Fruit fly (Drosophila melanogaster) whole organism, embryonic: Measurements from ENCODE around the gene CG6675.

ENCODE experiments used
- BEAF-32 ChIP-seq: fragments of 200-800 bp; sonication (Bioruptor generic); optimal IDR thresholded peaks from 3 replicates; lab custom pipeline; 2017; ENCODE audit warnings: missing biosample characterization, missing genetic modification characterization, mild to moderate bottlenecking, moderate library complexity, missing genetic modification reagents
- CG12155 ChIP-seq: fragments of 200-800 bp; sonication (Bioruptor generic); optimal IDR thresholded peaks from 3 replicates; lab custom pipeline; 2016; ENCODE audit warnings: missing biosample characterization, missing genetic modification characterization
- CG13287 ChIP-seq: fragments of 200-800 bp; sonication (Bioruptor generic); IDR thresholded peaks from 2 replicates; pipeline ENCODE4 v1.3.6; 2022; ENCODE audit warnings: missing biosample characterization, missing genetic modification characterization; ENCODE audit not compliant: partially characterized antibody
- CG15269 ChIP-seq: fragments of 200-800 bp; sonication (Bioruptor generic); optimal IDR thresholded peaks from 2 replicates; lab custom pipeline; 2018; ENCODE audit warnings: missing biosample characterization, mild to moderate bottlenecking, missing genetic modification characterization, moderate library complexity
- CG15479 ChIP-seq: fragments of 200-800 bp; sonication (Bioruptor generic); optimal IDR thresholded peaks from 3 replicates; lab custom pipeline; 2019; ENCODE audit warnings: missing biosample characterization, mild to moderate bottlenecking, missing genetic modification characterization, moderate library complexity
- CG16863 ChIP-seq: fragments of 200-800 bp; sonication (Bioruptor generic); optimal IDR thresholded peaks from 3 replicates; lab custom pipeline; 2016; ENCODE audit warnings: missing biosample characterization, missing genetic modification characterization
- CG17802 ChIP-seq: fragments of 200-800 bp; sonication (Bioruptor generic); optimal IDR thresholded peaks from 2 replicates; lab custom pipeline; 2018; ENCODE audit warnings: missing biosample characterization, mild to moderate bottlenecking, missing genetic modification characterization, moderate library complexity
- CG1832 ChIP-seq: fragments of 200-800 bp; sonication (Bioruptor generic); optimal IDR thresholded peaks from 2 replicates; lab custom pipeline; 2017; ENCODE audit warnings: missing biosample characterization, mild to moderate bottlenecking, missing genetic modification characterization, inconsistent platforms
- CG2120 ChIP-seq: fragments of 200-800 bp; sonication (Bioruptor generic); optimal IDR thresholded peaks from 3 replicates; lab custom pipeline; 2016; ENCODE audit warnings: missing biosample characterization, missing genetic modification characterization
- CG32532 ChIP-seq: fragments of 200-800 bp; sonication (Bioruptor generic); IDR thresholded peaks from 2 replicates; pipeline ENCODE4 v1.3.6; 2022; ENCODE audit warnings: missing biosample characterization, missing genetic modification characterization
- CG33213 ChIP-seq: fragments of 200-800 bp; sonication (Bioruptor generic); optimal IDR thresholded peaks from 3 replicates; lab custom pipeline; 2016; ENCODE audit warnings: missing biosample characterization, missing genetic modification characterization
- CG34224 ChIP-seq: fragments of 200-800 bp; sonication (Bioruptor generic); IDR thresholded peaks from 3 replicates; pipeline ENCODE4 v1.3.6; 2022; ENCODE audit warnings: missing biosample characterization, missing genetic modification characterization; ENCODE audit not compliant: partially characterized antibody
- CG6254 ChIP-seq: fragments of 200-800 bp; sonication (Bioruptor generic); optimal IDR thresholded peaks from 3 replicates; lab custom pipeline; 2017; ENCODE audit warnings: mild to moderate bottlenecking, missing biosample characterization, missing genetic modification reagents, missing genetic modification characterization
- CG7357 ChIP-seq: fragments of 200-800 bp; sonication (Bioruptor generic); IDR thresholded peaks from 3 replicates; pipeline ENCODE4 v1.3.6; 2022; ENCODE audit warnings: missing biosample characterization, missing genetic modification characterization
- CG8944 ChIP-seq: fragments of 200-800 bp; sonication (Bioruptor generic); optimal IDR thresholded peaks from 3 replicates; lab custom pipeline; 2016; ENCODE audit warnings: missing biosample characterization, missing genetic modification characterization
- Chrac-16 ChIP-seq: fragments of 200-800 bp; sonication (Bioruptor generic); optimal IDR thresholded peaks from 3 replicates; lab custom pipeline; 2016; ENCODE audit warnings: missing biosample characterization, missing genetic modification characterization
- D19A ChIP-seq: fragments of 200-800 bp; optimal IDR thresholded peaks from 3 replicates; lab custom pipeline; 2019; ENCODE audit warnings: missing biosample characterization, mild to moderate bottlenecking, missing genetic modification characterization, moderate library complexity
- Ets65A ChIP-seq: fragments of 200-800 bp; sonication (Bioruptor generic); peaks from one replicate; lab custom pipeline; 2016; ENCODE audit warnings: missing biosample characterization, missing genetic modification characterization
- Fer2 ChIP-seq: fragments of 200-800 bp; sonication (Bioruptor generic); optimal IDR thresholded peaks from 2 replicates; lab custom pipeline; 2018; ENCODE audit warnings: missing biosample characterization, mild to moderate bottlenecking, missing genetic modification characterization, moderate library complexity
- Lhr ChIP-seq: fragments of 200-800 bp; sonication (Bioruptor generic); optimal IDR thresholded peaks from 3 replicates; lab custom pipeline; 2017; ENCODE audit warnings: mild to moderate bottlenecking, missing biosample characterization, missing genetic modification reagents, missing genetic modification characterization
- MTF-1 ChIP-seq: fragments of 200-800 bp; sonication (Bioruptor generic); optimal IDR thresholded peaks from 2 replicates; lab custom pipeline; 2018; ENCODE audit warnings: missing biosample characterization, mild to moderate bottlenecking, missing genetic modification characterization, borderline replicate concordance
- NK7.1 ChIP-seq: fragments of 200-800 bp; sonication (Bioruptor generic); optimal IDR thresholded peaks from 3 replicates; lab custom pipeline; 2016; ENCODE audit warnings: missing biosample characterization, missing genetic modification characterization
- Neu2 ChIP-seq: fragments of 200-800 bp; sonication (Bioruptor generic); optimal IDR thresholded peaks from 3 replicates; lab custom pipeline; 2016; ENCODE audit warnings: missing biosample characterization, missing genetic modification characterization, borderline replicate concordance
- Nf-YC ChIP-seq: fragments of 200-800 bp; optimal IDR thresholded peaks from 3 replicates; lab custom pipeline; 2019; ENCODE audit warnings: missing biosample characterization, mild to moderate bottlenecking, missing genetic modification characterization, moderate library complexity
- Oaz ChIP-seq: fragments of 200-800 bp; sonication (Bioruptor generic); IDR thresholded peaks from 2 replicates; pipeline ENCODE4 v1.3.6; 2022; ENCODE audit warnings: missing biosample characterization, missing genetic modification characterization
- Opbp ChIP-seq: fragments of 200-800 bp; sonication (Bioruptor generic); IDR thresholded peaks from 3 replicates; pipeline ENCODE4 v1.3.6; 2022; ENCODE audit warnings: missing biosample characterization, missing genetic modification characterization; ENCODE audit not compliant: partially characterized antibody
- Optix ChIP-seq: fragments of 200-800 bp; sonication (Bioruptor generic); IDR thresholded peaks from 3 replicates; pipeline ENCODE4 v1.3.6; 2022; ENCODE audit warnings: missing biosample characterization, missing genetic modification characterization
- Xbp1 ChIP-seq: fragments of 200-800 bp; sonication (Bioruptor generic); optimal IDR thresholded peaks from 3 replicates; lab custom pipeline; 2016; ENCODE audit warnings: missing biosample characterization, mild to moderate bottlenecking, missing genetic modification characterization
- ac ChIP-seq: fragments of 200-800 bp; sonication (Bioruptor generic); optimal IDR thresholded peaks from 3 replicates; lab custom pipeline; 2017; ENCODE audit warnings: missing biosample characterization, mild to moderate bottlenecking, missing genetic modification characterization
- gcm ChIP-seq: fragments of 200-800 bp; sonication (Bioruptor generic); optimal IDR thresholded peaks from 2 replicates; lab custom pipeline; 2019; ENCODE audit warnings: missing biosample characterization, mild to moderate bottlenecking, missing genetic modification characterization, moderate library complexity
- h ChIP-seq: fragments of >200 bp; optimal IDR thresholded peaks from 2 replicates; lab custom pipeline; 2017
- hbn ChIP-seq: fragments of 200-800 bp; sonication (Bioruptor generic); IDR thresholded peaks from 2 replicates; pipeline ENCODE4 v1.3.6; 2022; ENCODE audit warnings: missing biosample characterization, missing genetic modification characterization; ENCODE audit not compliant: partially characterized antibody
- jumu ChIP-seq: fragments of 200-800 bp; sonication (Bioruptor generic); optimal IDR thresholded peaks from 3 replicates; lab custom pipeline; 2016; ENCODE audit warnings: missing biosample characterization, missing genetic modification characterization
- kah ChIP-seq: fragments of 200-800 bp; sonication (Bioruptor generic); optimal IDR thresholded peaks from 2 replicates; lab custom pipeline; 2018; ENCODE audit warnings: missing biosample characterization, mild to moderate bottlenecking, missing genetic modification characterization
- lola ChIP-seq, 3 experiments: fragments of >200 bp in 2 of 3; fragments of 200-800 bp in 1 of 3; sonication (Bioruptor generic) in 1 of 3; optimal IDR thresholded peaks; 2 replicates each; lab custom pipeline; 2017 to 2019; ENCODE audit warnings: missing biosample characterization in 3 of 3, missing genetic modification characterization in 3 of 3, mild to moderate bottlenecking in 1 of 3, moderate library complexity in 1 of 3
- oc ChIP-seq: fragments of 200-800 bp; sonication (Bioruptor generic); optimal IDR thresholded peaks from 2 replicates; lab custom pipeline; 2018; ENCODE audit warnings: missing biosample characterization, mild to moderate bottlenecking, missing genetic modification characterization, moderate library complexity
- p53 ChIP-seq: fragments of 200-800 bp; sonication (Bioruptor generic); optimal IDR thresholded peaks from 2 replicates; lab custom pipeline; 2016; ENCODE audit warnings: missing biosample characterization, missing genetic modification characterization
- row ChIP-seq: fragments of 200-800 bp; sonication (Bioruptor generic); IDR thresholded peaks from 3 replicates; pipeline ENCODE4 v1.3.6; 2022; ENCODE audit warnings: missing biosample characterization, missing genetic modification characterization
- run ChIP-seq: fragments of 200-800 bp; sonication (Bioruptor generic); optimal IDR thresholded peaks from 3 replicates; lab custom pipeline; 2018; ENCODE audit warnings: missing biosample characterization, mild to moderate bottlenecking, missing genetic modification characterization
- sc ChIP-seq, 3 experiments: fragments of >200 bp in 2 of 3; fragments of 200-800 bp in 1 of 3; sonication (Bioruptor generic) in 1 of 3; optimal IDR thresholded peaks; 2 replicates in 2 of 3; 3 replicates in 1 of 3; lab custom pipeline; 2017; ENCODE audit warnings: mild to moderate bottlenecking in 1 of 3, missing biosample characterization in 1 of 3, missing genetic modification characterization in 1 of 3, missing genetic modification reagents in 1 of 3
- sima ChIP-seq: fragments of 200-800 bp; sonication (Bioruptor generic); optimal IDR thresholded peaks from 2 replicates; lab custom pipeline; 2016; ENCODE audit warnings: missing biosample characterization, missing genetic modification characterization
- ssp ChIP-seq: fragments of 200-800 bp; sonication (Bioruptor generic); IDR thresholded peaks from 2 replicates; pipeline ENCODE4 v1.3.6; 2022; ENCODE audit warnings: missing biosample characterization, missing genetic modification characterization
- stc ChIP-seq: fragments of 200-800 bp; sonication (Bioruptor generic); IDR thresholded peaks from 2 replicates; pipeline ENCODE4 v1.3.6; 2022; ENCODE audit warnings: missing biosample characterization, missing genetic modification characterization
- stwl ChIP-seq: fragments of 200-800 bp; sonication (Bioruptor generic); optimal IDR thresholded peaks from 3 replicates; lab custom pipeline; 2018; ENCODE audit warnings: missing biosample characterization, mild to moderate bottlenecking, missing genetic modification characterization, moderate library complexity
- tap ChIP-seq: fragments of 200-800 bp; optimal IDR thresholded peaks from 3 replicates; lab custom pipeline; 2019; ENCODE audit warnings: missing biosample characterization, mild to moderate bottlenecking, missing genetic modification characterization, moderate library complexity
- trh ChIP-seq: fragments of 200-800 bp; sonication (Bioruptor generic); optimal IDR thresholded peaks from 2 replicates; lab custom pipeline; 2016; ENCODE audit warnings: missing biosample characterization, missing genetic modification characterization
- tup ChIP-seq: fragments of 200-800 bp; sonication (Bioruptor generic); optimal IDR thresholded peaks from 2 replicates; lab custom pipeline; 2016; ENCODE audit warnings: missing biosample characterization, mild to moderate bottlenecking, missing genetic modification characterization, moderate library complexity
- wek ChIP-seq: fragments of 200-800 bp; sonication (Bioruptor generic); optimal IDR thresholded peaks from 3 replicates; lab custom pipeline; 2018; ENCODE audit warnings: missing biosample characterization, mild to moderate bottlenecking, missing genetic modification characterization, moderate library complexity
- zen ChIP-seq: fragments of 200-800 bp; sonication (Bioruptor generic); optimal IDR thresholded peaks from 3 replicates; lab custom pipeline; 2018; ENCODE audit warnings: missing biosample characterization, mild to moderate bottlenecking, missing genetic modification characterization, moderate library complexity

The CG6675 gene

DNA sequence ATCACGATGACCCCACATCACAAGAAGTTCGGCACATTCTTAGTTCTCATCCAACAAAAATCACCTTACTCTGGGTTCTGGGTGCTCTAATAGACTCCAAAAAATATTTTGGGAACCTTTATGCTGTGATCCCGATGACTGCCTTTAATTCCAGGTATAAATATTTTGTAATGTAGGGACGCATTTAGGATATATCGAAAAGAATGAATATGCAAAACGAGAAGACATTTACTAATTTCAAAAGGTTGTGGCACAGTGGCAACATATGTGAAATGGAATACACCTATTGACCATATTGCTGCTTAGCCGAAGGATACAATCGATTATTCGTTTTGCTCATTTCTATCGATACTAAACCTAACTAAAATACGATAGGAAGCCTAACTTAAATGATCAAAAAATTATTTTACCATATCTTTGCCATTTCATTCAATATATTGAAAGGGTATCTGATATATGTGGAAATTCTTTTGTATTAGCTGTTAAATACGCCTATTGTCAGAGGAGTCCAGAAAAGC is 12.2 kb downstream of the CG6675 start, which contains the start of gene CG3651 (continued):
- TF ChIP-seq CG34224: peak; percentile 47; the same call in 1 of the 3 replicates
- TF ChIP-seq CG8944 (GFP tag; lab: Kevin White, UChicago): no peak
- TF ChIP-seq MTF-1 (GFP tag; lab: Kevin White, UChicago): no peak
- TF ChIP-seq run (tag; lab: Kevin White, UChicago): no peak
- TF ChIP-seq Ets65A (GFP tag; lab: Kevin White, UChicago): peak; percentile 74
- TF ChIP-seq Fer2 (tag; lab: Kevin White, UChicago): no peak
- TF ChIP-seq CG16863 (GFP tag; lab: Kevin White, UChicago): no peak
- peak; percentile 54; the same call in 1 of the 3 replicates for TF ChIP-seq CG7357 (GFP tag; lab: Robert Waterston, UW)
- TF ChIP-seq gcm (GFP tag; lab: Kevin White, UChicago): no peak
- TF ChIP-seq zen (tag; lab: Kevin White, UChicago): peak; percentile 42
- TF ChIP-seq tup: no peak
- no peak for TF ChIP-seq Nf-YC (tag; lab: Kevin White, UChicago)
- no peak for TF ChIP-seq CG6254 (GFP tag; lab: Kevin White, UChicago)
- TF ChIP-seq hbn (GFP tag; lab: Robert Waterston, UW): peak; percentile 36
- peak; percentile 69 for TF ChIP-seq CG17802 (tag; lab: Kevin White, UChicago)
- TF ChIP-seq Oaz (GFP tag; lab: Robert Waterston, UW): no peak
- no peak for TF ChIP-seq p53
- TF ChIP-seq tap (tag; lab: Kevin White, UChicago): no peak
- no peak for TF ChIP-seq CG15479 (GFP tag; lab: Kevin White, UChicago)
- peak; percentile 92 for TF ChIP-seq wek (GFP tag; lab: Kevin White, UChicago)
- TF ChIP-seq Neu2 (GFP tag; lab: Kevin White, UChicago): peak; percentile 17
- no peak for TF ChIP-seq ac (GFP tag; lab: Kevin White, UChicago)
- TF ChIP-seq oc (tag; lab: Kevin White, UChicago): no peak
- no peak for TF ChIP-seq Optix
- TF ChIP-seq stc (GFP tag; lab: Robert Waterston, UW): no peak
- TF ChIP-seq lola (GFP tag; optimal IDR thresholded peaks at IDR 0.05; lab: Kevin White, UChicago): peak in 1 of 3 experiments; percentile 30
- TF ChIP-seq BEAF-32 (GFP tag; lab: Kevin White, UChicago): peak; percentile 63
- peak; percentile 44 for TF ChIP-seq CG13287 (GFP tag; lab: Robert Waterston, UW)
- TF ChIP-seq Xbp1 (GFP tag; lab: Kevin White, UChicago): peak; percentile 2
- TF ChIP-seq CG33213 (GFP tag; lab: Kevin White, UChicago): peak; percentile 18
- no peak for TF ChIP-seq Chrac-16 (GFP tag; lab: Kevin White, UChicago)
- no peak for TF ChIP-seq CG32532 (GFP tag; lab: Robert Waterston, UW)
- no peak for TF ChIP-seq sima (GFP tag; lab: Kevin White, UChicago)
- no peak; the same call in 2 of the 3 replicates for TF ChIP-seq Opbp (GFP tag; lab: Robert Waterston, UW)
- no peak for TF ChIP-seq sc (optimal IDR thresholded peaks at IDR 0.05; lab: Kevin White, UChicago)
- TF ChIP-seq sc (GFP tag; optimal IDR thresholded peaks at IDR 0.05; lab: Kevin White, UChicago): no peak
- peak; percentile 56 for TF ChIP-seq stwl (tag; lab: Kevin White, UChicago)
- no peak for TF ChIP-seq h (lab: Kevin White, UChicago)
- TF ChIP-seq CG12155 (GFP tag; lab: Kevin White, UChicago): no peak
- TF ChIP-seq Lhr (GFP tag; lab: Kevin White, UChicago): peak; percentile 57
- TF ChIP-seq CG1832 (GFP tag; lab: Kevin White, UChicago): no peak
- TF ChIP-seq kah (GFP tag; lab: Kevin White, UChicago): no peak
- peak; percentile 28 for TF ChIP-seq jumu (GFP tag; lab: Kevin White, UChicago)
- TF ChIP-seq trh (GFP tag; lab: Kevin White, UChicago): no peak
- TF ChIP-seq D19A: no peak
- TF ChIP-seq row (GFP tag; lab: Robert Waterston, UW): peak; percentile 69; the same call in 2 of the 3 replicates
- peak; percentile 77 for TF ChIP-seq ssp (GFP tag; lab: Robert Waterston, UW)
- no peak for TF ChIP-seq CG2120
- no peak for TF ChIP-seq NK7.1 (GFP tag; lab: Kevin White, UChicago)
- no peak for TF ChIP-seq CG15269 (tag; lab: Kevin White, UChicago)
